Fruit fly (Drosophila melanogaster) whole organism, embryonic: Measurements from ENCODE around the gene CG34462.

Source experiments
- Ada2b ChIP-seq: fragments of 200-800 bp; sonication (Bioruptor generic); IDR thresholded peaks from 2 replicates; pipeline ENCODE4 v1.3.6; 2022; ENCODE audit warnings: missing biosample characterization, missing genetic modification characterization
- Atf-2 ChIP-seq: fragments of 200-800 bp; sonication (Bioruptor generic); optimal IDR thresholded peaks from 2 replicates; lab custom pipeline; 2016; ENCODE audit warnings: missing biosample characterization, missing genetic modification characterization
- BEAF-32 ChIP-seq: fragments of 200-800 bp; sonication (Bioruptor generic); optimal IDR thresholded peaks from 3 replicates; lab custom pipeline; 2017; ENCODE audit warnings: missing biosample characterization, missing genetic modification characterization, mild to moderate bottlenecking, moderate library complexity, missing genetic modification reagents
- CG10431 ChIP-seq: fragments of 200-800 bp; sonication (Bioruptor generic); optimal IDR thresholded peaks from 3 replicates; lab custom pipeline; 2018; ENCODE audit warnings: missing biosample characterization, mild to moderate bottlenecking, missing genetic modification characterization
- CG13775 ChIP-seq: fragments of 200-800 bp; sonication (Bioruptor generic); optimal IDR thresholded peaks from 3 replicates; lab custom pipeline; 2017; ENCODE audit warnings: missing biosample characterization, mild to moderate bottlenecking, missing genetic modification characterization
- CG14667 ChIP-seq: fragments of 200-800 bp; sonication (Bioruptor generic); IDR thresholded peaks from 2 replicates; pipeline ENCODE4 v1.3.6; 2022; ENCODE audit warnings: missing biosample characterization, missing genetic modification characterization
- CG15073 ChIP-seq: fragments of 200-800 bp; sonication (Bioruptor generic); optimal IDR thresholded peaks from 2 replicates; lab custom pipeline; 2016; ENCODE audit warnings: missing biosample characterization, missing genetic modification characterization
- CG1602 ChIP-seq: fragments of 200-800 bp; sonication (Bioruptor generic); optimal IDR thresholded peaks from 3 replicates; lab custom pipeline; 2016; ENCODE audit warnings: missing biosample characterization, missing genetic modification characterization
- CG17802 ChIP-seq: fragments of 200-800 bp; sonication (Bioruptor generic); optimal IDR thresholded peaks from 2 replicates; lab custom pipeline; 2018; ENCODE audit warnings: missing biosample characterization, mild to moderate bottlenecking, missing genetic modification characterization, moderate library complexity
- CG1832 ChIP-seq: fragments of 200-800 bp; sonication (Bioruptor generic); optimal IDR thresholded peaks from 2 replicates; lab custom pipeline; 2017; ENCODE audit warnings: missing biosample characterization, mild to moderate bottlenecking, missing genetic modification characterization, inconsistent platforms
- CG2889 ChIP-seq: fragments of 200-800 bp; sonication (Bioruptor generic); IDR thresholded peaks from 3 replicates; pipeline ENCODE4 v1.3.6; 2022; ENCODE audit warnings: missing biosample characterization, missing genetic modification characterization
- CG4328 ChIP-seq: fragments of 200-800 bp; sonication (Bioruptor generic); optimal IDR thresholded peaks from 3 replicates; lab custom pipeline; 2017; ENCODE audit warnings: missing biosample characterization, missing genetic modification reagents, missing genetic modification characterization
- CG4820 ChIP-seq: fragments of 200-800 bp; sonication (Bioruptor generic); optimal IDR thresholded peaks from 3 replicates; lab custom pipeline; 2016; ENCODE audit warnings: missing biosample characterization, missing genetic modification characterization
- CG4854 ChIP-seq: fragments of 200-800 bp; sonication (Bioruptor generic); optimal IDR thresholded peaks from 2 replicates; lab custom pipeline; 2016; ENCODE audit warnings: missing biosample characterization, missing genetic modification characterization, inconsistent platforms
- CG6654 ChIP-seq: fragments of 200-800 bp; sonication (Bioruptor generic); optimal IDR thresholded peaks from 2 replicates; lab custom pipeline; 2017; ENCODE audit warnings: missing biosample characterization, mild to moderate bottlenecking, missing genetic modification characterization
- CG6765 ChIP-seq: fragments of 200-800 bp; sonication (Bioruptor generic); optimal IDR thresholded peaks from 3 replicates; lab custom pipeline; 2017; ENCODE audit warnings: missing biosample characterization, mild to moderate bottlenecking, missing genetic modification characterization
- CG8089 ChIP-seq: fragments of 200-800 bp; sonication (Bioruptor generic); optimal IDR thresholded peaks from 3 replicates; lab custom pipeline; 2016; ENCODE audit warnings: missing biosample characterization, missing genetic modification characterization
- CG8765 ChIP-seq: fragments of 200-800 bp; sonication (Bioruptor generic); IDR thresholded peaks from 2 replicates; pipeline ENCODE4 v1.3.6; 2022; ENCODE audit warnings: missing biosample characterization, missing genetic modification characterization
- CG9797 ChIP-seq: fragments of 200-800 bp; sonication (Bioruptor generic); optimal IDR thresholded peaks from 3 replicates; lab custom pipeline; 2018; ENCODE audit warnings: missing biosample characterization, mild to moderate bottlenecking, missing genetic modification characterization
- CG9932 ChIP-seq: fragments of 200-800 bp; sonication (Bioruptor generic); IDR thresholded peaks from 2 replicates; pipeline ENCODE4 v1.3.6; 2022; ENCODE audit warnings: missing biosample characterization, missing genetic modification characterization
- Chrac-16 ChIP-seq: fragments of 200-800 bp; sonication (Bioruptor generic); optimal IDR thresholded peaks from 3 replicates; lab custom pipeline; 2016; ENCODE audit warnings: missing biosample characterization, missing genetic modification characterization
- HHEX ChIP-seq: fragments of 200-800 bp; sonication (Bioruptor generic); optimal IDR thresholded peaks from 3 replicates; lab custom pipeline; 2017; ENCODE audit warnings: missing biosample characterization, mild to moderate bottlenecking, missing genetic modification characterization, missing genetic modification reagents
- HmgZ ChIP-seq: fragments of 200-800 bp; sonication (Bioruptor generic); optimal IDR thresholded peaks from 2 replicates; lab custom pipeline; 2018; ENCODE audit warnings: missing biosample characterization, mild to moderate bottlenecking, missing genetic modification characterization
- Hmx ChIP-seq: fragments of 200-800 bp; sonication (Bioruptor generic); optimal IDR thresholded peaks from 2 replicates; lab custom pipeline; 2016; ENCODE audit warnings: missing biosample characterization, missing genetic modification characterization
- Max ChIP-seq: fragments of 200-800 bp; sonication (Bioruptor generic); optimal IDR thresholded peaks from 2 replicates; lab custom pipeline; 2016; ENCODE audit warnings: missing biosample characterization, mild to moderate bottlenecking, missing genetic modification characterization
- Med ChIP-seq: fragments of 200-800 bp; sonication (Bioruptor generic); peaks from one replicate; lab custom pipeline; 2016; ENCODE audit warnings: missing biosample characterization, missing genetic modification characterization, mild to moderate bottlenecking, inconsistent platforms, moderate library complexity
- Mes4 ChIP-seq: fragments of 200-800 bp; sonication (Bioruptor generic); optimal IDR thresholded peaks from 2 replicates; lab custom pipeline; 2016; ENCODE audit warnings: missing biosample characterization, missing genetic modification characterization
- NFAT ChIP-seq: fragments of 200-800 bp; sonication (Bioruptor generic); IDR thresholded peaks from 2 replicates; pipeline ENCODE4 v1.3.6; 2022; ENCODE audit warnings: missing biosample characterization, missing genetic modification characterization
- Sox102F ChIP-seq: fragments of 200-800 bp; sonication (Bioruptor generic); optimal IDR thresholded peaks from 2 replicates; lab custom pipeline; 2018; ENCODE audit warnings: missing biosample characterization, mild to moderate bottlenecking, missing genetic modification characterization, moderate library complexity
- Ssrp ChIP-seq: fragments of 200-800 bp; sonication (Bioruptor generic); optimal IDR thresholded peaks from 2 replicates; lab custom pipeline; 2018; ENCODE audit warnings: missing biosample characterization, mild to moderate bottlenecking, missing genetic modification characterization, moderate library complexity
- ara ChIP-seq: fragments of 200-800 bp; sonication (Bioruptor generic); IDR thresholded peaks from 2 replicates; pipeline ENCODE4 v1.3.6; 2022; ENCODE audit warnings: missing biosample characterization, missing genetic modification characterization
- btn ChIP-seq: fragments of 200-800 bp; sonication (Bioruptor generic); optimal IDR thresholded peaks from 2 replicates; lab custom pipeline; 2016; ENCODE audit warnings: missing biosample characterization, missing genetic modification characterization
- cas ChIP-seq: fragments of 200-800 bp; sonication (Bioruptor generic); IDR thresholded peaks from 2 replicates; pipeline ENCODE4 v1.3.6; 2022; ENCODE audit warnings: missing biosample characterization, missing genetic modification characterization
- caup ChIP-seq: fragments of 200-800 bp; sonication (Bioruptor generic); optimal IDR thresholded peaks from 3 replicates; lab custom pipeline; 2017; ENCODE audit warnings: missing biosample characterization, mild to moderate bottlenecking, missing genetic modification characterization, moderate library complexity; ENCODE audit not compliant: severe bottlenecking
- chm ChIP-seq: fragments of 200-800 bp; sonication (Bioruptor generic); IDR thresholded peaks from 2 replicates; pipeline ENCODE4 v1.3.6; 2022; ENCODE audit warnings: missing biosample characterization, missing genetic modification characterization
- crc ChIP-seq: fragments of 200-800 bp; sonication (Bioruptor generic); optimal IDR thresholded peaks from 2 replicates; lab custom pipeline; 2016; ENCODE audit warnings: missing biosample characterization, missing genetic modification characterization
- croc ChIP-seq: fragments of 200-800 bp; sonication (Bioruptor generic); conservative IDR thresholded peaks from 3 replicates; pipeline ENCODE4 v1.3.6; 2022; ENCODE audit warnings: missing biosample characterization, missing genetic modification characterization
- crp ChIP-seq, 2 experiments: fragments of 200-800 bp; sonication (Bioruptor generic); optimal IDR thresholded peaks; 2 replicates in 1 of 2; 3 replicates in 1 of 2; lab custom pipeline; 2017; ENCODE audit warnings: missing biosample characterization in 2 of 2, missing genetic modification characterization in 2 of 2, mild to moderate bottlenecking in 1 of 2, moderate library complexity in 1 of 2
- dmrt11E ChIP-seq: fragments of 200-800 bp; sonication (Bioruptor generic); optimal IDR thresholded peaks from 3 replicates; lab custom pipeline; 2018; ENCODE audit warnings: missing biosample characterization, mild to moderate bottlenecking, missing genetic modification characterization, moderate library complexity
- ftz-f1 ChIP-seq: fragments of 200-800 bp; sonication (Bioruptor generic); optimal IDR thresholded peaks from 2 replicates; lab custom pipeline; 2016; ENCODE audit warnings: missing biosample characterization, missing genetic modification characterization
- gsb-n ChIP-seq: fragments of 200-800 bp; sonication (Bioruptor generic); optimal IDR thresholded peaks from 3 replicates; lab custom pipeline; 2018; ENCODE audit warnings: missing biosample characterization, mild to moderate bottlenecking, missing genetic modification characterization
- kay ChIP-seq: fragments of 200-800 bp; sonication (Bioruptor generic); optimal IDR thresholded peaks from 2 replicates; lab custom pipeline; 2016; ENCODE audit warnings: missing biosample characterization, missing genetic modification characterization
- lmd ChIP-seq: fragments of 200-800 bp; sonication (Bioruptor generic); IDR thresholded peaks from 2 replicates; pipeline ENCODE4 v1.3.6; 2022; ENCODE audit warnings: missing biosample characterization, missing genetic modification characterization
- mam ChIP-seq: fragments of 200-800 bp; sonication (Bioruptor generic); optimal IDR thresholded peaks from 3 replicates; lab custom pipeline; 2016; ENCODE audit warnings: missing biosample characterization, missing genetic modification characterization
- pfk ChIP-seq: fragments of 200-800 bp; sonication (Bioruptor generic); optimal IDR thresholded peaks from 2 replicates; lab custom pipeline; 2018; ENCODE audit warnings: missing biosample characterization, mild to moderate bottlenecking, missing genetic modification characterization, moderate library complexity
- pho ChIP-seq: fragments of 200-800 bp; sonication (Bioruptor generic); optimal IDR thresholded peaks from 2 replicates; lab custom pipeline; 2016; ENCODE audit warnings: missing biosample characterization, missing genetic modification characterization
- ranshi ChIP-seq: fragments of 200-800 bp; sonication (Bioruptor generic); IDR thresholded peaks from 2 replicates; pipeline ENCODE4 v1.3.6; 2022; ENCODE audit warnings: missing biosample characterization, missing genetic modification characterization
- ro ChIP-seq: fragments of 200-800 bp; sonication (Bioruptor generic); IDR thresholded peaks from 2 replicates; pipeline ENCODE4 v1.3.6; 2022; ENCODE audit warnings: missing biosample characterization, missing genetic modification characterization
- scrt ChIP-seq: fragments of 200-800 bp; sonication (Bioruptor generic); optimal IDR thresholded peaks from 2 replicates; lab custom pipeline; 2018; ENCODE audit warnings: missing biosample characterization, mild to moderate bottlenecking, missing genetic modification characterization, moderate library complexity
- vvl ChIP-seq: fragments of 200-800 bp; sonication (Bioruptor generic); IDR thresholded peaks from 2 replicates; pipeline ENCODE4 v1.3.6; 2022; ENCODE audit warnings: missing biosample characterization, missing genetic modification characterization
- yki ChIP-seq: fragments of >200 bp; optimal IDR thresholded peaks from 3 replicates; lab custom pipeline; 2018
- zfh1 ChIP-seq: fragments of 200-800 bp; sonication (Bioruptor generic); IDR thresholded peaks from 3 replicates; pipeline ENCODE4 v1.3.6; 2022; ENCODE audit warnings: missing biosample characterization, missing genetic modification characterization

The CG34462 gene

dm6 chr3L:8360643-8361110 is 32.3 kb downstream of the CG34462 start, which contains the start of gene Idh (continued):
- no peak for TF ChIP-seq Hmx (GFP tag; lab: Kevin White, UChicago)
- no peak for TF ChIP-seq btn (GFP tag; lab: Kevin White, UChicago)
- TF ChIP-seq CG9797 (GFP tag; lab: Kevin White, UChicago): no peak
- no peak for TF ChIP-seq CG2889
- no peak for TF ChIP-seq kay
- TF ChIP-seq dmrt11E (tag; lab: Kevin White, UChicago): no peak
- TF ChIP-seq crc (GFP tag; lab: Kevin White, UChicago): no peak
- TF ChIP-seq Ssrp (tag; lab: Kevin White, UChicago): no peak
- TF ChIP-seq crp (GFP tag; optimal IDR thresholded peaks at IDR 0.05; lab: Kevin White, UChicago): peak; percentile 17 to 92
- 0 out of 2 replicates have a peak, but pooled peaks have one; percentile 28 for TF ChIP-seq ara
- TF ChIP-seq CG8765 (GFP tag; lab: Robert Waterston, UW): no peak
- TF ChIP-seq Chrac-16 (GFP tag; lab: Kevin White, UChicago): no peak
- TF ChIP-seq CG4820: no peak
- TF ChIP-seq CG1602 (GFP tag; lab: Kevin White, UChicago): no peak
- peak; percentile 20 for TF ChIP-seq gsb-n (tag; lab: Kevin White, UChicago)
- no peak for TF ChIP-seq croc (GFP tag; lab: Robert Waterston, UW)
- TF ChIP-seq scrt (GFP tag; lab: Kevin White, UChicago): peak; percentile 48
- TF ChIP-seq Max (GFP tag; lab: Kevin White, UChicago): no peak
- TF ChIP-seq CG4854 (GFP tag; lab: Kevin White, UChicago): no peak
- no peak for TF ChIP-seq CG17802 (tag; lab: Kevin White, UChicago)
- TF ChIP-seq Sox102F (GFP tag; lab: Kevin White, UChicago): peak; percentile 30
- TF ChIP-seq Atf-2 (GFP tag; lab: Kevin White, UChicago): no peak
- no peak for TF ChIP-seq ro (GFP tag; lab: Robert Waterston, UW)
- peak; percentile 52; the same call in 1 of the 2 replicates for TF ChIP-seq vvl (GFP tag; lab: Robert Waterston, UW)
- TF ChIP-seq CG13775 (GFP tag; lab: Kevin White, UChicago): no peak
- TF ChIP-seq Mes4 (GFP tag; lab: Kevin White, UChicago): no peak
- 0 out of 2 replicates have a peak, but pooled peaks have one; percentile 32 for TF ChIP-seq NFAT (GFP tag; lab: Robert Waterston, UW)
- TF ChIP-seq BEAF-32: peak; percentile 52
- no peak for TF ChIP-seq CG4328
- TF ChIP-seq CG6765 (GFP tag; lab: Kevin White, UChicago): no peak
- no peak for TF ChIP-seq pfk (GFP tag; lab: Kevin White, UChicago)
- no peak for TF ChIP-seq CG1832 (GFP tag; lab: Kevin White, UChicago)
- peak; percentile 35 for TF ChIP-seq caup (GFP tag; lab: Kevin White, UChicago)
- peak; percentile 12 for TF ChIP-seq HHEX (GFP tag; lab: Kevin White, UChicago)
- TF ChIP-seq pho (GFP tag; lab: Kevin White, UChicago): no peak
- no peak for TF ChIP-seq CG15073
- TF ChIP-seq CG9932 (GFP tag; lab: Robert Waterston, UW): peak; percentile 34
- TF ChIP-seq HmgZ (tag; lab: Kevin White, UChicago): peak; percentile 63
- no peak for TF ChIP-seq CG6654 (GFP tag; lab: Kevin White, UChicago)
- no peak for TF ChIP-seq CG8089 (GFP tag; lab: Kevin White, UChicago)
- TF ChIP-seq Ada2b (GFP tag; lab: Robert Waterston, UW): no peak
- no peak for TF ChIP-seq zfh1 (GFP tag; lab: Robert Waterston, UW)
- TF ChIP-seq CG14667 (GFP tag; lab: Robert Waterston, UW): no peak
- TF ChIP-seq yki (lab: Kevin White, UChicago): no peak
- TF ChIP-seq chm (GFP tag; lab: Robert Waterston, UW): no peak; the same call in 1 of the 2 replicates
- no peak for TF ChIP-seq mam (GFP tag; lab: Kevin White, UChicago)
- TF ChIP-seq cas: no peak
- no peak for TF ChIP-seq ranshi (GFP tag; lab: Robert Waterston, UW)
- peak; percentile 92 for TF ChIP-seq Med
- TF ChIP-seq lmd: no peak
- TF ChIP-seq CG10431 (GFP tag; lab: Kevin White, UChicago): no peak
- no peak for TF ChIP-seq ftz-f1 (GFP tag; lab: Kevin White, UChicago)
